Fruit fly (Drosophila melanogaster) whole organism, wandering third instar larva: ENCODE results near the gene CG9098.

Experiments
- Abd-B ChIP-seq: fragments of >200 bp; optimal IDR thresholded peaks from 2 replicates; lab custom pipeline; 2017; ENCODE audit warnings: missing biosample characterization, missing genetic modification characterization
- CrebA ChIP-seq: fragments of 200-800 bp; sonication (Bioruptor generic); optimal IDR thresholded peaks from 2 replicates; lab custom pipeline; 2016; ENCODE audit warnings: missing biosample characterization, mild to moderate bottlenecking, missing genetic modification characterization, borderline replicate concordance
- Dif ChIP-seq: fragments of 200-275, 200-300 bp; sonication (Bioruptor generic); optimal IDR thresholded peaks from 2 replicates; lab custom pipeline; 2018; ENCODE audit warnings: missing biosample characterization, missing genetic modification characterization; ENCODE audit not compliant: partially characterized antibody
- Hr83 ChIP-seq: fragments of 200-300 bp; sonication (Bioruptor generic); optimal IDR thresholded peaks from 2 replicates; lab custom pipeline; 2016; ENCODE audit warnings: missing biosample characterization, mild to moderate bottlenecking, missing genetic modification characterization, moderate library complexity; ENCODE audit not compliant: poor library complexity, severe bottlenecking
- N ChIP-seq: fragments of >200 bp; optimal IDR thresholded peaks from 2 replicates; lab custom pipeline; 2018; ENCODE audit warnings: missing biosample characterization, missing external identifiers, missing genetic modification characterization
- OdsH ChIP-seq: fragments of 200-800 bp; sonication (Bioruptor generic); optimal IDR thresholded peaks from 2 replicates; lab custom pipeline; 2016; ENCODE audit warnings: missing biosample characterization, mild to moderate bottlenecking, missing genetic modification characterization
- Rel ChIP-seq, 2 experiments: fragments of 200-800 bp; sonication (Bioruptor generic) in 1 of 2; optimal IDR thresholded peaks; 2 replicates in 1 of 2; 3 replicates in 1 of 2; lab custom pipeline; 2016 to 2019; ENCODE audit warnings: mild to moderate bottlenecking in 2 of 2, missing biosample characterization in 2 of 2, missing genetic modification characterization in 2 of 2, moderate library complexity in 1 of 2
- Vsx2 ChIP-seq: fragments of 200-300, 225-300 bp; sonication (Bioruptor generic); optimal IDR thresholded peaks from 2 replicates; lab custom pipeline; 2018; ENCODE audit warnings: missing biosample characterization, missing genetic modification characterization; ENCODE audit not compliant: partially characterized antibody
- brk ChIP-seq: fragments of 200-800 bp; sonication (Bioruptor generic); optimal IDR thresholded peaks from 2 replicates; lab custom pipeline; 2016; ENCODE audit warnings: missing biosample characterization, mild to moderate bottlenecking, missing genetic modification characterization
- ey ChIP-seq: fragments of 200-800 bp; sonication (Bioruptor generic); optimal IDR thresholded peaks from 2 replicates; lab custom pipeline; 2016; ENCODE audit warnings: missing biosample characterization, missing genetic modification characterization
- h ChIP-seq: fragments of 200-800 bp; sonication (Bioruptor generic); optimal IDR thresholded peaks from 3 replicates; lab custom pipeline; 2016; ENCODE audit warnings: missing biosample characterization, mild to moderate bottlenecking, missing genetic modification characterization
- jim ChIP-seq: fragments of 175-275, 200-325 bp; sonication (Bioruptor generic); optimal IDR thresholded peaks from 2 replicates; lab custom pipeline; 2016; ENCODE audit warnings: missing biosample characterization, mild to moderate bottlenecking, missing genetic modification characterization

DNA sequence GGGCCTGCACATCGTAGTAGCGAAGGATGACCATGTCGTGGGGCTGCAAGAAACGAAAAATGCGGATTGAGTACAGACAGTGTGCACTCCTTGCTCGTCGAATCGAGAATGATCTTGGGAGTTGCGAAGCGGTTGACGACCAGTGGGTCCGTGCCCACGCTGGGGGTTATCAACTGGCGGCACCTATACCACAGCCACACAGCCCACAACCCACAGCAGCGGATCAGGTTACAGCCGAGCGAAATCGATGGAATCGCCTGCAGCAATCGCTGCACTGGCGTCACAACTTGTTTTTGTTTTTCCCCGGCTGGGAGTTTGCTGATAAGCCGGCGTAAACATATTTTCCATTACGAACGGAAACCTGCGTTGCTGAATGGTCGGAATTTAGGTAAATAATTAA lies 33.3 kb upstream of the CG9098 start:
- no peak for TF ChIP-seq ey (GFP tag; lab: Kevin White, UChicago)
- no peak for TF ChIP-seq jim (GFP tag; lab: Kevin White, UChicago)
- no peak for TF ChIP-seq CrebA (GFP tag; lab: Kevin White, UChicago)
- no peak for TF ChIP-seq Vsx2 (GFP tag; lab: Kevin White, UChicago)
- TF ChIP-seq brk (GFP tag; lab: Kevin White, UChicago) = no peak
- TF ChIP-seq Abd-B (GFP tag; lab: Kevin White, UChicago) = no peak
- no peak for TF ChIP-seq h (GFP tag; lab: Kevin White, UChicago)
- no peak for TF ChIP-seq N (GFP tag; lab: Kevin White, UChicago)
- TF ChIP-seq Dif = no peak
- TF ChIP-seq Rel (GFP tag; optimal IDR thresholded peaks at IDR 0.05; lab: Kevin White, UChicago) = no peak
- no peak for TF ChIP-seq Rel (tag; optimal IDR thresholded peaks at IDR 0.05; lab: Kevin White, UChicago)
- TF ChIP-seq Hr83 (GFP tag; lab: Kevin White, UChicago) = no peak
- no peak for TF ChIP-seq OdsH
